Fruit fly (Drosophila melanogaster): ENCODE measurements around the gene GILT1.

The GILT1 gene

DNA sequence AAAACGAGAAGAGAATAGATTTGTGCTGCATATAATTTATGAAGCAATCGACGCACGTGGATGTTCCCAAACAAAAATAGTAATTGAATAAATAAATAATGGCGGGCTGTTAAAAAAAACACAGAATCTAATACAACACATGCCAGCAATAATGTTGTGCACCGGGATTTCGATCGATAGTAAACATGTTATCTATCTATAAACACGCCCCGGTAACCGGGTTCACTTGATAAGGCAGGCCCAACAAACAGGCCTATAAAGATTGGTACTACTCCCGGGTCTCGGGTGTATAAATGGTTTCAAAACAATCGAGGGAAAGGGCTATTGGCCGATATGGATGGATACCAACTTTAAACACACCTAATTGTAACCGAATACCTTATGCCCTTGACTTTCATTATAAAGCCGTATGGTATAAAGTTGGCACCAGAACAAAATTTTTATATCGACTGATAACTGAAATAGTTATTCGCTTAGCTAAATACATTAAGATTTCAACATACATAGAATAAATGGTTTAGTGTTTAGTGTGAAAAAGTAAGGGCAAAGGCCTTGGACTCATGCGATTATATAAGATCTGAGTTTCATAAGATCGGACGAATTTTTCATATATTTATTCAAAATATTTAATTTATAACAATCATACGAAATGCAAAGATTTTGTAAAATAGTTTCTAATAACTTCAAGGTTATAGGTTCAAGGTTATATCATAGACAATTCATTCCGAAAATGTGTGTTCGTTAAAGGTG is 35.8 kb downstream of the GILT1 start (continued):
- TF ChIP-seq mirr (GFP tag; optimal IDR thresholded peaks at IDR 0.05) (peak; percentile 82), Hr78 (GFP tag; optimal IDR thresholded peaks at IDR 0.05) (peak in 1 of 2 experiments; percentile 29), CG12769 (tag; optimal IDR thresholded peaks at IDR 0.05) (peak; percentile 74), slbo (GFP tag; IDR thresholded peaks at IDR 0.05) (0 out of 2 replicates have a peak, but pooled peaks have one; percentile 6), GATAe (GFP tag; conservative IDR thresholded peaks at IDR 0.05) (peak; percentile 62), salm (tag; optimal IDR thresholded peaks at IDR 0.05) (no peak), CG13894 (tag; optimal IDR thresholded peaks at IDR 0.05) (peak; percentile 34), exex (tag; optimal IDR thresholded peaks at IDR 0.05) (peak; percentile 65), MESR4 (GFP tag; optimal IDR thresholded peaks at IDR 0.05) (no peak), D19A (tag; optimal IDR thresholded peaks at IDR 0.05) (peak; percentile 55), grn (GFP tag; optimal IDR thresholded peaks at IDR 0.05) (peak; percentile 68), CG34376 (GFP tag; optimal IDR thresholded peaks at IDR 0.05) (peak; percentile 41), BtbVII (GFP tag; optimal IDR thresholded peaks at IDR 0.05) (peak; percentile 30), CG15601 (tag; optimal IDR thresholded peaks at IDR 0.05) (no peak), dmrt99B (tag; optimal IDR thresholded peaks at IDR 0.05) (peak; percentile 13), CG3407 (GFP tag; optimal IDR thresholded peaks at IDR 0.05) (no peak), Oli (tag; optimal IDR thresholded peaks at IDR 0.05) (peak; percentile 15), CG8290 (GFP tag; optimal IDR thresholded peaks at IDR 0.05) (no peak), CG8290 (tag; optimal IDR thresholded peaks at IDR 0.05) (peak in 1 of 2 experiments; percentile 44), CG2199 (GFP tag; IDR thresholded peaks at IDR 0.05) (0 out of 3 replicates have a peak, but pooled peaks have one; percentile 45), sd (tag; optimal IDR thresholded peaks at IDR 0.05) (peak; percentile 8), lab (GFP tag; optimal IDR thresholded peaks at IDR 0.05) (peak; percentile 19)

DNA sequence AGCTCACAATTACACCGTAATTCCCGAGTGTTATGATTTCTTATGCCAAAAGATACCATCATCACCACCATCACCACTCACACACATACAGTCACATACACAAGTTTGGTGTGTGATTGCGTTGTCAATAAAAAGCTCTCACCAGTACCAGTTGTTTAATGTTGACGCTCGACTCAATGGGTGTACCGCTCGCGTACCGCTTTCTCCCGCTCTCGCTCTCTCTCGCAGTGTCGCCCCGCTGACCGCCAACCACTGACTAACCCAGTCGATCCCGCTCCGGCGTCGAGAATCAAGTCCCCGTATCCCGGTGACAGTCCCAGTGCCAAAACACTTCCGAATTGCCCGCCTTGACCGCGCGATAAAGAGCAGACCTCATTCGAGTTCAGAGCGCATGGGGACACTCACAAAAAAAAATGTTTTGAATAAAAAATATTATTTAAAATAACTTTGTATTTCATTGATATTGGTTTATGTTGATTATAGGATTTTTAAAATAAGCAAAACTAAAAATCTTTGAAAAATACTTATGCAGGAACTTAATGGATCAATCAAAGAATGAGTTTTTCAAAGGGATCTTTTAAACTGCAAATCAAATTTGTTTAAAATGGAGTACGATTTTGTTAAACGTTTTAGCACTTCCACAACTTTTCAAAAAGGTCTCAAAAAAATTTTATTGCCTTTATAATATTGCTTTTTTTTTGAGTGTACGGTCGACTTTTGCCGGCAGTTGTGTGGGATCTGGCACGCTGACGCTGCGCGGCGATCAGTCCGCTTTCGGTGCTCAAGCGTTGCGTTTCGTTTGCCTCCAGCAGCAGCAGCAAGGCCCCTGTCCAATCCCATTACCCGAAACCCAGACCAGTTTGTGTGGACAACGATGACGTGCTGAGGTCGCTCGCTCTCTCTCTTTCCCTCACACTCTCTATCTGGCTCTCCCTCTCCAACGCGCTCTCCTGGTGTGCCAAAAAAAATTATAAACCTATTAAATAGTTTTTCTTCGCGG is 37.2 kb downstream of the GILT1 start, which contains the start of gene Dic1:
Dic1 (plus strand) TSS at position 764 of the 1,000 bp plus-strand sequence.
- peak; percentile 90 for TF ChIP-seq B-H2 (GFP tag; optimal IDR thresholded peaks at IDR 0.05)
- TF ChIP-seq Aef1 (GFP tag; IDR thresholded peaks at IDR 0.05) = peak; percentile 93
- no peak for TF ChIP-seq mld (GFP tag; IDR thresholded peaks at IDR 0.05; ENCODE audit: partially characterized antibody)
- peak; percentile 94 for TF ChIP-seq row (GFP tag; IDR thresholded peaks at IDR 0.05)
- peak; percentile 14 for TF ChIP-seq mirr (GFP tag; optimal IDR thresholded peaks at IDR 0.05)
- TF ChIP-seq fd102C (GFP tag; optimal IDR thresholded peaks at IDR 0.05) = no peak
- TF ChIP-seq CG1024 (GFP tag; IDR thresholded peaks at IDR 0.05) = peak; percentile 77
- TF ChIP-seq twi (tag; optimal IDR thresholded peaks at IDR 0.05) = peak; percentile 89
- peak; percentile 93 for TF ChIP-seq vfl (GFP tag; optimal IDR thresholded peaks at IDR 0.05)
- TF ChIP-seq Side (GFP tag; optimal IDR thresholded peaks at IDR 0.05) = peak; percentile 76
- TF ChIP-seq Lim3 (GFP tag; IDR thresholded peaks at IDR 0.05) = peak; percentile 74
- peak; percentile 74; the same call in 3 of the 4 replicates for TF ChIP-seq Gug (GFP tag; IDR thresholded peaks at IDR 0.05)
- TF ChIP-seq fd64A (GFP tag; optimal IDR thresholded peaks at IDR 0.05) = peak; percentile 18
- TF ChIP-seq CG10366 (GFP tag; IDR thresholded peaks at IDR 0.05) = peak; percentile 89
- peak; percentile 79 for TF ChIP-seq NK7.1 (GFP tag; optimal IDR thresholded peaks at IDR 0.05)
- peak; percentile 64 for TF ChIP-seq abd-A (tag; optimal IDR thresholded peaks at IDR 0.05)
- peak; percentile 94 for TF ChIP-seq CG6765 (GFP tag; optimal IDR thresholded peaks at IDR 0.05)
- peak; percentile 63 for TF ChIP-seq CTCF (GFP tag; optimal IDR thresholded peaks at IDR 0.05)
- TF ChIP-seq CG15479 (GFP tag; optimal IDR thresholded peaks at IDR 0.05) = peak; percentile 30
- peak; percentile 57 for TF ChIP-seq CG11696 (GFP tag; IDR thresholded peaks at IDR 0.05)
- peak; percentile 79 for TF ChIP-seq Kr (GFP tag; optimal IDR thresholded peaks at IDR 0.05)
- TF ChIP-seq Hr39 (optimal IDR thresholded peaks at IDR 0.05) = no peak
- TF ChIP-seq H15 (GFP tag; IDR thresholded peaks at IDR 0.05) = peak; percentile 83
- peak; percentile 85 for TF ChIP-seq CG10565 (GFP tag; optimal IDR thresholded peaks at IDR 0.05)
- TF ChIP-seq zen (tag; optimal IDR thresholded peaks at IDR 0.05) = peak; percentile 93
- peak; percentile 71 for TF ChIP-seq CG3838 (GFP tag; optimal IDR thresholded peaks at IDR 0.05)
